Worm (Caenorhabditis elegans) whole organism, L1 larva: ENCODE measurements around the gene C53D6.11.

ENCODE experiments used
- C34B4.2 ChIP-seq: sonication (generic microtip); optimal IDR thresholded peaks from 2 replicates; lab custom pipeline; 2017; ENCODE audit warnings: mild to moderate bottlenecking, missing genetic modification characterization, missing compliant biosample characterization
- F16B12.6 ChIP-seq: fragments of 150-350 bp; optimal IDR thresholded peaks from 2 replicates; lab custom pipeline; 2014; ENCODE audit warnings: missing biosample characterization, missing genetic modification characterization
- Y116A8C.19 ChIP-seq: sonication (generic microtip); optimal IDR thresholded peaks from 2 replicates; lab custom pipeline; 2016; ENCODE audit warnings: missing compliant biosample characterization, missing genetic modification characterization, borderline replicate concordance
- aha-1 ChIP-seq: fragments of 150-350 bp; optimal IDR thresholded peaks from 2 replicates; lab custom pipeline; 2014; ENCODE audit warnings: missing biosample characterization, missing genetic modification characterization
- ceh-8 ChIP-seq: fragments of 200-800 bp; sonication (Bioruptor generic); optimal IDR thresholded peaks from 2 replicates; lab custom pipeline; 2018; ENCODE audit warnings: mild to moderate bottlenecking, missing genetic modification characterization, moderate library complexity, missing compliant biosample characterization
- ceh-90 ChIP-seq: sonication (generic microtip); optimal IDR thresholded peaks from 2 replicates; lab custom pipeline; 2016; ENCODE audit warnings: missing genetic modification characterization, missing compliant biosample characterization
- dpl-1 ChIP-seq, 3 experiments: fragments of 150-350 bp in 2 of 3; sonication (generic microtip) in 1 of 3; optimal IDR thresholded peaks; 2 replicates each; lab custom pipeline; 2014 to 2017; ENCODE audit warnings: missing biosample characterization in 3 of 3, missing genetic modification characterization in 3 of 3, missing genetic modification reagents in 3 of 3
- efl-1 ChIP-seq, 4 experiments: fragments of 150-350 bp; optimal IDR thresholded peaks in 3 of 4; peaks in 1 of 4; 1 replicate in 1 of 4; 2 replicates in 3 of 4; lab custom pipeline; 2014; ENCODE audit warnings: missing biosample characterization in 2 of 4, missing genetic modification characterization in 2 of 4, missing genetic modification reagents in 2 of 4
- efl-3 ChIP-seq: fragments of 200-800 bp; sonication (Bioruptor generic); optimal IDR thresholded peaks from 2 replicates; lab custom pipeline; 2018; ENCODE audit warnings: mild to moderate bottlenecking, missing genetic modification characterization, missing compliant biosample characterization
- egl-13 ChIP-seq: sonication (generic microtip); optimal IDR thresholded peaks from 2 replicates; lab custom pipeline; 2016; ENCODE audit warnings: missing genotype, missing genetic modification reagents, missing genetic modification characterization, missing compliant biosample characterization
- egl-27 ChIP-seq, 2 experiments: fragments of 150-350 bp in 1 of 2; sonication (generic microtip); optimal IDR thresholded peaks; 3 replicates each; lab custom pipeline; 2017 to 2018; ENCODE audit warnings: missing biosample characterization in 2 of 2, missing genetic modification characterization in 2 of 2, missing genetic modification reagents in 2 of 2
- fkh-8 ChIP-seq: sonication (generic microtip); optimal IDR thresholded peaks from 2 replicates; lab custom pipeline; 2016; ENCODE audit warnings: mild to moderate bottlenecking, missing genetic modification characterization, missing compliant biosample characterization
- fos-1 ChIP-seq: fragments of 150-350 bp; optimal IDR thresholded peaks from 2 replicates; lab custom pipeline; 2014; ENCODE audit warnings: missing biosample characterization, missing genetic modification characterization
- grh-1 ChIP-seq: fragments of 200-800 bp; sonication (Bioruptor generic); IDR thresholded peaks from 2 replicates; pipeline ENCODE4 v1.3.6; 2022; ENCODE audit warnings: missing genetic modification reagents, missing genetic modification characterization, missing compliant biosample characterization
- hlh-4 ChIP-seq: sonication (generic microtip); optimal IDR thresholded peaks from 2 replicates; lab custom pipeline; 2016; ENCODE audit warnings: mild to moderate bottlenecking, missing genetic modification characterization, missing compliant biosample characterization
- isw-1 ChIP-seq: fragments of 200-800 bp; sonication (Bioruptor generic); IDR thresholded peaks from 2 replicates; pipeline ENCODE4 v1.3.6; 2022; ENCODE audit warnings: missing genetic modification characterization, missing compliant biosample characterization
- lin-14 ChIP-seq: fragments of 200-800 bp; sonication (Bioruptor generic); optimal IDR thresholded peaks from 2 replicates; lab custom pipeline; 2018; ENCODE audit warnings: mild to moderate bottlenecking, missing genetic modification characterization, moderate library complexity, missing compliant biosample characterization
- mdl-1 ChIP-seq, 2 experiments: fragments of 150-350 bp; optimal IDR thresholded peaks; 2 replicates each; lab custom pipeline; 2014 to 2017; ENCODE audit warnings: missing biosample characterization in 2 of 2, missing genetic modification characterization in 2 of 2, inconsistent platforms in 1 of 2
- nhr-19 ChIP-seq: fragments of 200-800 bp; sonication (Bioruptor generic); conservative IDR thresholded peaks from 2 replicates; pipeline ENCODE4 v1.3.6; 2022; ENCODE audit warnings: missing genetic modification characterization, missing compliant biosample characterization
- nhr-20 ChIP-seq: sonication (generic microtip); optimal IDR thresholded peaks from 2 replicates; lab custom pipeline; 2016; ENCODE audit warnings: mild to moderate bottlenecking, missing genetic modification characterization, missing compliant biosample characterization
- nhr-47 ChIP-seq: sonication (generic microtip); optimal IDR thresholded peaks from 2 replicates; lab custom pipeline; 2016; ENCODE audit warnings: mild to moderate bottlenecking, missing genetic modification characterization, moderate library complexity, missing compliant biosample characterization
- nhr-76 ChIP-seq: sonication (generic microtip); optimal IDR thresholded peaks from 2 replicates; lab custom pipeline; 2017; ENCODE audit warnings: missing biosample characterization, missing genetic modification characterization
- nhr-77 ChIP-seq: fragments of 150-350 bp; optimal IDR thresholded peaks from 2 replicates; lab custom pipeline; 2014; ENCODE audit warnings: missing biosample characterization, missing genetic modification characterization
- nhr-85 ChIP-seq: sonication (generic microtip); peaks from one replicate; lab custom pipeline; 2016; ENCODE audit warnings: missing genetic modification characterization, inconsistent platforms, missing compliant biosample characterization
- pax-3 ChIP-seq: fragments of 200-800 bp; sonication (Bioruptor generic); optimal IDR thresholded peaks from 2 replicates; lab custom pipeline; 2018; ENCODE audit warnings: mild to moderate bottlenecking, missing genetic modification characterization, moderate library complexity, missing compliant biosample characterization
- skn-1 ChIP-seq: fragments of 150-350 bp; optimal IDR thresholded peaks from 2 replicates; lab custom pipeline; 2014; ENCODE audit warnings: missing biosample characterization, missing genetic modification characterization
- unc-130 ChIP-seq: fragments of 150-350 bp; optimal IDR thresholded peaks from 2 replicates; lab custom pipeline; 2017; ENCODE audit warnings: missing biosample characterization, missing genetic modification characterization, inconsistent platforms
- unc-98 ChIP-seq: fragments of 200-800 bp; sonication (Bioruptor generic); IDR thresholded peaks from 2 replicates; pipeline ENCODE4 v1.3.6; 2022; ENCODE audit warnings: missing genetic modification characterization, missing compliant biosample characterization
- vab-15 ChIP-seq: sonication (generic microtip); optimal IDR thresholded peaks from 2 replicates; lab custom pipeline; 2017; ENCODE audit warnings: missing genotype, mild to moderate bottlenecking, missing genetic modification characterization, missing compliant biosample characterization
- xbp-1 ChIP-seq: sonication (generic microtip); optimal IDR thresholded peaks from 2 replicates; lab custom pipeline; 2016; ENCODE audit warnings: missing genetic modification characterization, missing compliant biosample characterization
- zag-1 ChIP-seq: fragments of 150-350 bp; optimal IDR thresholded peaks from 2 replicates; lab custom pipeline; 2014; ENCODE audit warnings: missing biosample characterization, missing genetic modification characterization
- ztf-11 ChIP-seq, 2 experiments: sonication (generic microtip); optimal IDR thresholded peaks; 2 replicates each; lab custom pipeline; 2016 to 2017; ENCODE audit warnings: missing genetic modification characterization in 2 of 2, missing biosample characterization in 1 of 2, missing compliant biosample characterization in 1 of 2

Gene C53D6.11

DNA sequence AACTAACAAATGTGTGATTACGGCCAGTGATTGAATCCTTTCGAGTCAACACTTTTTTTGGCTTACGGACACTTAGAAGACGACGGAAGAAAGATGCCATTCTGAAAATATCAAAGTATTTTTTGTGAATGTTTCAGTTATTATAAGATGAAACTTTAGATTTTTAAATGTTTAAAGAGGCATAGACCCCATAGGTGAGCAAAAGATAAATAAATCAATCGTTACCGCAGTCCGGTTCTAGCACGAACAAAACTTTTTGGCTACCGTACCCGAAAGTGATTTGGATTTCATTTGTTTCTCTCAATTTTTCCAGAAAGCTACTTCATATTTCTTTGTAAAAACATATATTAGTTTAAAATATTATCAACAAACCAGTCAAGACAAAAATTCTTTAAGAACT, 26.7 kb downstream of the C53D6.11 start, which contains the start of gene C53D6.7:
Gene C53D6.7, minus strand, starts transcription at position 101 of the 400 bp plus-strand sequence.
- TF ChIP-seq aha-1 (no peak), unc-98 (GFP tag; lab: Robert Waterston, UW) (no peak), dpl-1 (GFP tag; optimal IDR thresholded peaks at IDR 0.05; lab: Kevin White, UChicago) (no peak), hlh-4 (no peak), ceh-90 (tag; lab: Kevin White, UChicago) (no peak), egl-27 (tag; optimal IDR thresholded peaks at IDR 0.05; lab: Kevin White, UChicago) (no peak), pax-3 (tag; lab: Kevin White, UChicago) (no peak)

DNA sequence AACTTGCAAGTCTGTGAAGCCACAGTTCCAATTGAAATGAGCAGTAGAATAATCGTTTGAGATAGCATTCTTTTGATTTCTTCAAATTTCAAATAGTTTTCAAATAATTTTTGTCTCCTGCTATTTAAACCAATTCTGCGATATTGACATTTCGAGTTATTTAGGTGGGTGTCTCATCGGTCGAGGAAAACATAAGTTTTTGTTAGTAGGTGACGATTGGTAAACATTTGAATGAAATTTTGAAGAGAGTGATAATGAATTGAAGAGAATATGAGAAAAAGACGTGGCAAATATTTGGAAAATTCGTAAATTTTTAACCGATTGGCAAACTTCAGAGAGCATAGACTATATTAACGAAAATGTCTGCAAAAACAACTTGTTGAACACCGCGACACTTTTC, 30.0 kb downstream of the C53D6.11 start, which contains the start of gene Y73F4A.3:
Gene Y73F4A.3, minus strand, starts transcription at position 101 of the 400 bp plus-strand sequence.
- no peak for TF ChIP-seq Y116A8C.19
- no peak for TF ChIP-seq ceh-8 (GFP tag; lab: Kevin White, UChicago)

DNA sequence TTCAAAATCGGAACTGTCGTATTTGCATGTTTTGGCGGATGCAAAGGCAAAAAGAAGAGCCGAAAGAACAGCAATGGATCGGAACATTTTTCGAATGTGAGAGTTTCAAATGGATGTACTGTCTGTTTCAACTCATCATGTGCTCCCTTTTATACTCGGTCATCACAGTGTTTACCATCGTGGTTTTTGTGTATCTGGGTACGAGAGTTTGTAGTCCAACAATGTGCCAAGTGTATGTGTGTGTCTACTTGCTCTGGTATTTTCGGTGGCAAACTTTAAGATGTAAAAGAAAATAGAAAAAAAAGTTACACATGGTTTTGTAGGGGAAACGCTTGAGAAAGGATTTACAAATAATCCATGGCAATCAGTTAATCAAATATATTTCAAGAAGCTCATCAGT, 32.8 kb downstream of the C53D6.11 start, which contains the start of gene Y73F4A.2:
Gene Y73F4A.2, minus strand, starts transcription at position 124 of the 400 bp plus-strand sequence.
- TF ChIP-seq C34B4.2 (tag; lab: Kevin White, UChicago), result no peak
- no peak for TF ChIP-seq unc-130 (tag; lab: Kevin White, UChicago)
- no peak for TF ChIP-seq fos-1 (tag; lab: Kevin White, UChicago)
- no peak for TF ChIP-seq nhr-76
- peak; percentile 70 for TF ChIP-seq nhr-77 (tag; lab: Kevin White, UChicago)
- no peak for TF ChIP-seq xbp-1 (tag; lab: Kevin White, UChicago)
- TF ChIP-seq fkh-8 (tag; lab: Kevin White, UChicago), result no peak
- TF ChIP-seq mdl-1 (tag; optimal IDR thresholded peaks at IDR 0.05; lab: Kevin White, UChicago), result peak in 1 of 2 experiments; percentile 30
- no peak for TF ChIP-seq F16B12.6 (tag; lab: Kevin White, UChicago)
- no peak for TF ChIP-seq nhr-47 (tag; lab: Kevin White, UChicago)
- TF ChIP-seq efl-1 (optimal IDR thresholded peaks at IDR 0.05; lab: Kevin White, UChicago), result no peak
- peak in 1 of 2 experiments; percentile 3 for TF ChIP-seq efl-1 (GFP tag; optimal IDR thresholded peaks at IDR 0.05 in 1 of 2; lab: Kevin White, UChicago)
- peak; percentile 12 for TF ChIP-seq nhr-20 (tag; lab: Kevin White, UChicago)
- no peak for TF ChIP-seq vab-15 (tag; lab: Kevin White, UChicago)
- peak; percentile 4 for TF ChIP-seq lin-14 (GFP tag; lab: Kevin White, UChicago)

DNA sequence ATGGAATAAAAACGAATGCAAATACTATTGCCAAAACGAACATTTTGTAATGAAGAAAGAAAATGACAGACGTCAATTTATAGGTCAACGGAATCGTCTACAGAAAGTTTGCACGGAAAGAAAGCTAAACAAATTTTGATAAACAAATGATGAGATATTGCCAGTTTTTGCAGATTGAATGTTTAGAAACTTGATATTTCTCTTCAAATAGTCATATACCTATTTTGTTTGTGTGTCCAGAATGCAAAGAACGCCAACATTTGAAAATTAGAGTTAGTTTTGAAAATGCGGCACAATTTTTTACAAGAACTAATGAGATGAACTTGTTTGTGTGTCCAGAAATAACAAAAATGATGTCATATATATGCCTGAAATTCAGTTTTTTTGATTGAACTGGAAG, 34.9 kb downstream of the C53D6.11 start, which contains the start of gene Y73F4A.1:
Gene Y73F4A.1, minus strand, starts transcription at position 101 of the 400 bp plus-strand sequence.
- TF ChIP-seq efl-3 (GFP tag; lab: Kevin White, UChicago) (no peak), egl-13 (tag; lab: Kevin White, UChicago) (no peak), isw-1 (no peak), ztf-11 (tag; optimal IDR thresholded peaks at IDR 0.05; lab: Kevin White, UChicago) (no peak), grh-1 (GFP tag; lab: Robert Waterston, UW) (no peak), nhr-19 (GFP tag; lab: Robert Waterston, UW) (no peak)

DNA sequence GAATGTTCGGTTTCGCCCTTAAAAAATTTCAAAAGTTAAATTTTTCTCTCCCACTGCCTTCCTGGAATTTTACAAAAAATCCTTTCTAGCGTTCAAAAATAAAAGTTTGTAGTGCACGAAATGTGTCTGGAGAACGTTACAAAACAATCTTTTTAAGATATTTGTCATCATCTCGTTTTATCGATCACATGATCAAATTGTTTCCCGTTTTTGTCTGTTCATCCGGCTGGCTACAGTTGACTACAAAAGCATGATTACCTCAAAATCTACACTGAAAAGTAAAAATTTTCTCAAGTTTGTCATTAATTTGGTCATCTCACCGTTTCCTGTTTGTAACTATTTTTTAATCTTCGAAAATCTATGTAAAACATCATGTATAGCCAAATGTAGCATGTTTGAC, 40.7 kb downstream of the C53D6.11 start:
- TF ChIP-seq nhr-85 (tag; lab: Kevin White, UChicago) (peak; percentile 53), skn-1 (tag; lab: Kevin White, UChicago) (peak; percentile 73), zag-1 (tag; lab: Kevin White, UChicago) (no peak)
